Fruit fly (Drosophila melanogaster): ENCODE measurements around the gene vls.

Gene vls

DNA sequence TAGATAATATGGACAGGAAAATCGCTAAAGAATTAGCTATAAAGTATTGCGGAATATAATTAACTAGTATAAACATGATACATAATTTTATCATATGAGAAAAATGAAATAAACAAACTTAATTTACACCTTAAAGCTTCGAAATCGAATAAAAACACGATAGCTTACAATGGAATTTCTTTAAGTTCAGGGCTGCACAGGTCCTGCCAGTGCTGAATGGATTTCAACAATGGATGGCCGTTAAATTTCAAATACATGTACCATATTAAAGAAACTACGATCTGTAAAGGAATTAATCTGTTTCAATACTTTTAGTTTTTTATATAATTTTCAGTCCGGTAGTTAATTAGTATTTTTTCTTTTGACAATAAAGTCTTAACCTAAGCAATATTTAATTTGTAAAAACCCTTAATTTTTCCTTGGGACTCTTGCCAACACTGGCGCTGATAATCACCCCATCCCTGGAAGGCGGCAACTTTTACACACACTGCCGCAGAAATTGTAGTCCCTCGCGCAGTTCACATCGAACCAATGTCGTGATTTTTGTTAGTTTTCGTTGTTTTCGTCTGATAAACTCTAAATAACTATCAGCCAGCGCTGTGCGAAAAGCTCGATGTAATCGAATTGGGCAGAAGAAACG, 4.3 kb downstream of the vls start, which contains the start of the genes barr and lok (continued):
- TF ChIP-seq CG32006 (GFP tag; optimal IDR thresholded peaks at IDR 0.05) = peak; percentile 44
- no peak for TF ChIP-seq CG1621 (tag; optimal IDR thresholded peaks at IDR 0.05)
- peak; percentile 58 for TF ChIP-seq Sox15 (GFP tag; optimal IDR thresholded peaks at IDR 0.05)
- TF ChIP-seq Blimp-1 (GFP tag; optimal IDR thresholded peaks at IDR 0.05) = no peak
- TF ChIP-seq topi (GFP tag; optimal IDR thresholded peaks at IDR 0.05) = peak; percentile 47
- peak; percentile 38 for TF ChIP-seq Eip78C (GFP tag)
- peak; percentile 60 for TF ChIP-seq Sox14 (GFP tag; optimal IDR thresholded peaks at IDR 0.05)
- peak; percentile 66 for TF ChIP-seq esn (GFP tag; optimal IDR thresholded peaks at IDR 0.05)
- TF ChIP-seq CG6854 (GFP tag; optimal IDR thresholded peaks at IDR 0.05) = no peak
- TF ChIP-seq CG15336 (GFP tag; IDR thresholded peaks at IDR 0.05) = no peak
- TF ChIP-seq CG8119 (GFP tag; IDR thresholded peaks at IDR 0.05) = no peak
- no peak for TF ChIP-seq CG4318 (GFP tag; optimal IDR thresholded peaks at IDR 0.05)
- TF ChIP-seq Hr4 (GFP tag; optimal IDR thresholded peaks at IDR 0.05) = peak; percentile 49
- TF ChIP-seq CG11294 (GFP tag; IDR thresholded peaks at IDR 0.05) = no peak
- TF ChIP-seq CG7368 (GFP tag; optimal IDR thresholded peaks at IDR 0.05) = peak; percentile 3
- peak; percentile 53 for TF ChIP-seq Smox (GFP tag; optimal IDR thresholded peaks at IDR 0.05)
- peak; percentile 9 for TF ChIP-seq CG8632 (GFP tag; optimal IDR thresholded peaks at IDR 0.05)
- peak; percentile 14 for TF ChIP-seq CG34406 (GFP tag; optimal IDR thresholded peaks at IDR 0.05)
- TF ChIP-seq acj6 (GFP tag; optimal IDR thresholded peaks at IDR 0.05) = peak; percentile 47
- peak; percentile 41 for TF ChIP-seq Ets21C (GFP tag; optimal IDR thresholded peaks at IDR 0.05)
- TF ChIP-seq svp (GFP tag) = no peak
- TF ChIP-seq achi (GFP tag; optimal IDR thresholded peaks at IDR 0.05) = peak; percentile 49
- TF ChIP-seq fd85E (GFP tag; optimal IDR thresholded peaks at IDR 0.05) = no peak
- TF ChIP-seq dac (GFP tag; optimal IDR thresholded peaks at IDR 0.05) = no peak
- no peak for TF ChIP-seq CG9139 (GFP tag; optimal IDR thresholded peaks at IDR 0.05)
- peak; percentile 38 for TF ChIP-seq CG8319 (GFP tag; optimal IDR thresholded peaks at IDR 0.05)
- TF ChIP-seq salr (GFP tag; optimal IDR thresholded peaks at IDR 0.05) = no peak
- peak; percentile 40 for TF ChIP-seq CG3032 (tag; optimal IDR thresholded peaks at IDR 0.05)

- TF ChIP-seq CG34406 (GFP tag; optimal IDR thresholded peaks at IDR 0.05) (no peak), Gug (GFP tag; IDR thresholded peaks at IDR 0.05) (0 out of 2 replicates have a peak, but pooled peaks have one; percentile 15), CG10631 (GFP tag; optimal IDR thresholded peaks at IDR 0.05) (peak; percentile 9)
Measured at dm6 chr2L:20057391-20057790, 8.1 kb downstream of the vls start.

DNA sequence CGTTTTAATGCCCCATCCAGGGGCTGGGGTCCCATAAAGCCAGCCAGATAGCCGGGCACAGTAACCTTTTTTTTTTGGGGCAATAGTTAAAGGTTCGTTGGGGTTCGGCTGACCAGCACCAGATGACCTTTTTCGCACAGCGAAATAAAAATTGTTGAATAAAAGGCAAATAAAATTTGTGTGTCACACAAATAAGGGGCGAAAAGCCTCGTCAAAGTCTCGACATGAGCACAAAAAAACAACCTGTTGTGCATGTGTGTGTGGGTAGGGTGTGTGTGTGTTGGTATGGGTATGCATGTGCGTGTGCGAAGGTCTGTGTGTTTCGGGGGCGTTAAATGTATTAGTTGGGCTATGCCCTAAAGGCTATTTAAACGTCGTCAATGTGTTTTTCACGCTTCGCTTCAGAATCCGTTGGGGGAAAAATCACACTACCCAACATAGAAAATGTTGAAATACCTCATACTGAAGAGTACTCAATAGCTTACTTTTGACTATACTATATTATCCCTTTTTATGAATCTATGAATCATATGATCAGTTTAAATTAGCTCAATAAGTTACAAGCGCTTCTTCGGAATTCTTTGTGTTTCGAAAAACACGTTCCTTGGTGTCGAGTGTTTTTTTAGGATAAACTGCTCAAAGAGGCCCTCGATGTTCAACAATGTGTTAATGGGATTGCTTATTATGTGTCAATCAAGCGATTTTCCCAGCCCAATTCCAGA, 14.1 kb downstream of the vls start:
- no peak for TF ChIP-seq net (GFP tag; optimal IDR thresholded peaks at IDR 0.05)

DNA sequence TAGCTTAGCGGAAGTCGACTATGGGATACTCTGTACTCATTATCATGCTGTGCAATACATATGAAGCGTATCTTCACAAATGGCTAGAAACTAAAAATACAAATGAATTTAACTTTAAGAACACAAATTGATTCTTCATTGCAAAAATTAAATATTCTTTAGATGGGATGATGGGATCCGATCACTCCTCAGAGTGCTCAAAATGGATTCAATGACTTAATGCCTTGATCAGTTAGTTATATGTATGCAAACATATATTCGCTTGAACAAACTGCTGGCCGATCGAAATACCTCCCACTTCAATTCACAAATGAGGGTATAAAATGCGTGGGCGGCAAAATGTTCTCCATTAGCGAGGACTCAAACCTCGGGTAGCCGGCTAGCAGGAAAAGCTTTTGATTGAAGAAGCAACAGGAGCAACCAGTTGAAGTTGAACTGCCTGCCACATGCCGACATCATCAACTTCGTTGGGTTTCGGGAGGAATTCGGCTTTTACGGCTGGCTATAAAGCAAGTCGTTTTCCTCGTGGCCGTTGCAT, 38.0 kb downstream of the vls start, which contains the start of gene sNPF:
Gene sNPF (plus strand): TSS at position 534 of the 538 bp plus-strand sequence.
- TF ChIP-seq CG11762 (GFP tag; optimal IDR thresholded peaks at IDR 0.05; ENCODE audit: insufficient read depth) (peak; percentile 9), Hr38 (GFP tag; optimal IDR thresholded peaks at IDR 0.05) (no peak), spab (GFP tag; optimal IDR thresholded peaks at IDR 0.05) (peak; percentile 67), cyc (GFP tag; optimal IDR thresholded peaks at IDR 0.05) (peak; percentile 76), Sox102F (GFP tag; optimal IDR thresholded peaks at IDR 0.05) (peak; percentile 67), lz (GFP tag; optimal IDR thresholded peaks at IDR 0.05) (peak; percentile 72), CG10669 (GFP tag; optimal IDR thresholded peaks at IDR 0.05) (peak; percentile 76), CG6854 (GFP tag; optimal IDR thresholded peaks at IDR 0.05) (no peak), eg (GFP tag; IDR thresholded peaks at IDR 0.05) (0 out of 3 replicates have a peak, but pooled peaks have one; percentile 15), CG6276 (GFP tag; optimal IDR thresholded peaks at IDR 0.05) (peak; percentile 50), Ets96B (tag; optimal IDR thresholded peaks at IDR 0.05) (no peak), Smox (GFP tag; optimal IDR thresholded peaks at IDR 0.05) (peak; percentile 66), OdsH (GFP tag; optimal IDR thresholded peaks at IDR 0.05) (peak; percentile 81), Hr4 (GFP tag; optimal IDR thresholded peaks at IDR 0.05) (peak; percentile 74), CG9139 (GFP tag; optimal IDR thresholded peaks at IDR 0.05) (peak; percentile 68), pdm3 (GFP tag; optimal IDR thresholded peaks at IDR 0.05) (peak; percentile 80), CG3032 (tag; optimal IDR thresholded peaks at IDR 0.05) (no peak), achi (GFP tag; optimal IDR thresholded peaks at IDR 0.05) (peak; percentile 75), Hr39 (GFP tag; optimal IDR thresholded peaks at IDR 0.05) (peak; percentile 78), Eip93F (GFP tag; optimal IDR thresholded peaks at IDR 0.05) (no peak), Ets21C (GFP tag; optimal IDR thresholded peaks at IDR 0.05) (peak; percentile 53), dac (GFP tag; optimal IDR thresholded peaks at IDR 0.05) (peak; percentile 32)
